Fruit fly (Drosophila melanogaster): ENCODE results near the gene CG18180.

Gene CG18180

dm6 chr3L:9640713-9641112 lies at the start of gene CG18180:
Gene CG18180, plus strand, starts transcription at chr3L:9641013.
- TF ChIP-seq cic (GFP tag; optimal IDR thresholded peaks at IDR 0.05) (peak; percentile 87), CG5204 (GFP tag; optimal IDR thresholded peaks at IDR 0.05) (no peak)

DNA sequence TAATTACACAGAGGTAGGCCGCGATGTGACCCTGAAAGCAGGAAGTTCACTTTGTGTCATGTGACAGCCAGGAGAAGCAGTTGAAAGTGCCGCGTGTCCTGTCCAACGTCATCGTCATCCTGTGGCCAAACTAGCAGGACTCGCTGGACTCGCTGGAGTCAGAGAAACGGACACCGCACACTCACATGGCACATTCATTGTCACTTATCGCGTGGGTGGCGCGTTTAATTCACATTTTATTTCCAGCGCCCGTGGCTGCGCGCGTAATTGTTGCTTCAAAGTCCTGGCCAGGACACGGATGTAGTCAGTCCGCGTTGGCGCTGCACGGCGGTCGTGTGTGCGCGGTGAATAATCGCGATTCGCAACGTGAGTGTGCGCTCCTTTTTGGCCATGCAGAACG lies 43.3 kb upstream of the CG18180 start, which contains the start of gene Tmc:
Tmc (plus strand) TSS at position 301 of the 400 bp plus-strand sequence.
- no peak for TF ChIP-seq CG12768 (GFP tag; optimal IDR thresholded peaks at IDR 0.05)
- no peak for TF ChIP-seq CG14711 (tag; optimal IDR thresholded peaks at IDR 0.05)
- TF ChIP-seq cnc (optimal IDR thresholded peaks at IDR 0.05), result no peak
- TF ChIP-seq toe (GFP tag; optimal IDR thresholded peaks at IDR 0.05), result no peak
- no peak for TF ChIP-seq ovo (GFP tag; optimal IDR thresholded peaks at IDR 0.05)
- no peak for TF ChIP-seq cic (GFP tag; optimal IDR thresholded peaks at IDR 0.05)
- no peak for TF ChIP-seq CG33017 (tag; optimal IDR thresholded peaks at IDR 0.05)
- no peak for TF ChIP-seq bab1 (GFP tag; optimal IDR thresholded peaks at IDR 0.05)
- no peak for TF ChIP-seq tj (GFP tag; optimal IDR thresholded peaks at IDR 0.05)
- no peak for TF ChIP-seq CG1620 (GFP tag; optimal IDR thresholded peaks at IDR 0.05)
- no peak for TF ChIP-seq Crg-1 (GFP tag; optimal IDR thresholded peaks at IDR 0.05)
- TF ChIP-seq CG7101 (tag; optimal IDR thresholded peaks at IDR 0.05), result no peak
- TF ChIP-seq Clk (GFP tag; optimal IDR thresholded peaks at IDR 0.05), result no peak
- TF ChIP-seq CG11617 (GFP tag; optimal IDR thresholded peaks at IDR 0.05), result no peak
- no peak for TF ChIP-seq pad (GFP tag; optimal IDR thresholded peaks at IDR 0.05)

dm6 chr3L:9598688-9599087 lies 42.1 kb upstream of the CG18180 start, which contains the start of gene CG3222:
Gene CG3222, plus strand, starts transcription at chr3L:9598988.
- TF ChIP-seq tj (GFP tag; optimal IDR thresholded peaks at IDR 0.05) (no peak), CG5204 (GFP tag; optimal IDR thresholded peaks at IDR 0.05) (no peak), bab1 (GFP tag; optimal IDR thresholded peaks at IDR 0.05) (no peak), Crg-1 (GFP tag; optimal IDR thresholded peaks at IDR 0.05) (no peak), pad (GFP tag; optimal IDR thresholded peaks at IDR 0.05) (no peak), CG14711 (tag; optimal IDR thresholded peaks at IDR 0.05) (no peak)

DNA sequence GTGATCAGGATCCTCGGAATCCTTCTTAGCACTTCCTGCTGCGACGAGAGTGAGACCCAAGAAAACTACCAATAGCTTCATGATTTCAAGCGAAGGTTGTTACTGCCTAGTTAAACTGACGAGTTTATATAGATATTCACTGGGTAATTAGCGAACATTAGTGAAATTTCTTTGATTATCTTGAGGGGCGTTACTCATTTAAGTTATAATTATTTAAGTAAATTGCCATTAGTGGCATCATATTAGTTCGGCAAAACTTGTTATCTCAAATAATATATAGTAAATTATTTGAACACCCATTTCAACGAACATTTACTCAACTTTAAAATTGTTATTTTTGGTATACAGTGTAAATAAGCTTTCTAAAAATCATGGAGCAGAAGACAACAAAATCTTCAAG lies 39.6 kb upstream of the CG18180 start, which contains the start of the genes CG3088 and CG3306:
CG3088 (minus strand) TSS at position 101 of the 400 bp plus-strand sequence.
CG3306 (plus strand) TSS at position 299 of the 400 bp plus-strand sequence.
- no peak for TF ChIP-seq cnc (optimal IDR thresholded peaks at IDR 0.05)
- TF ChIP-seq tj (GFP tag; optimal IDR thresholded peaks at IDR 0.05), result no peak
- TF ChIP-seq bab1 (GFP tag; optimal IDR thresholded peaks at IDR 0.05), result no peak
- TF ChIP-seq CG5204 (GFP tag; optimal IDR thresholded peaks at IDR 0.05), result no peak

dm6 chr3L:9613960-9614588 lies 26.7 kb upstream of the CG18180 start:
- TF ChIP-seq pad (GFP tag; optimal IDR thresholded peaks at IDR 0.05), result peak; percentile 35
- no peak for TF ChIP-seq cic (GFP tag; optimal IDR thresholded peaks at IDR 0.05)
- TF ChIP-seq CG5204 (GFP tag; optimal IDR thresholded peaks at IDR 0.05), result no peak
- no peak for TF ChIP-seq cnc (optimal IDR thresholded peaks at IDR 0.05)
- TF ChIP-seq CG7101 (tag; optimal IDR thresholded peaks at IDR 0.05), result peak; percentile 28
- peak; percentile 15 for TF ChIP-seq bab1 (GFP tag; optimal IDR thresholded peaks at IDR 0.05)
- no peak for TF ChIP-seq tj (GFP tag; optimal IDR thresholded peaks at IDR 0.05)
- no peak for TF ChIP-seq ovo (GFP tag; optimal IDR thresholded peaks at IDR 0.05)
- TF ChIP-seq CG14711 (tag; optimal IDR thresholded peaks at IDR 0.05), result no peak
- TF ChIP-seq CG33017 (tag; optimal IDR thresholded peaks at IDR 0.05), result no peak
- peak; percentile 35 for TF ChIP-seq toe (GFP tag; optimal IDR thresholded peaks at IDR 0.05)

DNA sequence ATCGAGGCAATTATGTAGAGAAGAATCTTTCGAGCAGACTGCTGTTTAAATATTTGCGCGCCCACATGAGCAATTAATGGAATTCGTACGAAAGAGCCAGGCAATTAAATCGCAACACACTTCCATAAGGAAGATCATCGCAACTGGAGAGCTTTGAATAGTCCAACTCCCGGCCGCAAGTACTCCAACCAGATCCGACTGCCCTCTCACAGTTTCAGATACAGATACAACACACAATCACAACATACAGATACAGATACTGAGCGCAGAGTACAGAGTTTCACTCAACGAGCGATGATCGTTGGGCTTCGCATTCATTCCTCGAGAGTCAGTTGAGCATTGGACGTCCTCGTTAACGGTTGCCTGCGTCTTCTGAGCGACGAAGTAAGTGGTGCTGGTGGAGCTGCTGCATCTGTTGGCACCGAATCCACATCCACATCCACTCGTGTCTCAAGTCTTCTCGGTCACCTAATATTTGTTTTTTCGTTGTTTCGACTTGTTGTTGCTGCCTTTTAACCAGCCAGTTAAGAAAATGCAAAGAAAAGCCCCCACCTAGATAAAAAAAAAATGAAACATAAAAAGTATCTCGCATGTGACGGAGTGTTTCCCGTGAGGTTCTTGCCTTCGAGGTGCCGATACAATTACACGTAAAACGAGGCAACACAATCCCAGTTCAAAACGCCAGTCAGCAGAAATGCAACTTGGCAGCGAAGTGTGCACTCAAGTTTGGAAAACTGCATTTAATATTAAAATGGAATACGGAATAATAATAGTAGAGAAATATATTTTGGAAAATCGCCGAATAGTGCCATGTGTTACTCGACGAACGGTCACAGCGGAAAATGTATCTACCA lies 26.0 kb upstream of the CG18180 start, which contains the start of gene LanB2:
LanB2 (plus strand) TSS at position 326 of the 854 bp plus-strand sequence.
- TF ChIP-seq pad (GFP tag; optimal IDR thresholded peaks at IDR 0.05), result no peak
- TF ChIP-seq tj (GFP tag; optimal IDR thresholded peaks at IDR 0.05), result peak; percentile 91
- TF ChIP-seq Hr96 (GFP tag; optimal IDR thresholded peaks at IDR 0.05), result no peak

- no peak for TF ChIP-seq CG5204 (GFP tag; optimal IDR thresholded peaks at IDR 0.05)
- no peak for TF ChIP-seq CG14711 (tag; optimal IDR thresholded peaks at IDR 0.05)
- TF ChIP-seq pad (GFP tag; optimal IDR thresholded peaks at IDR 0.05), result no peak
- TF ChIP-seq tj (GFP tag; optimal IDR thresholded peaks at IDR 0.05), result peak; percentile 48
- peak; percentile 11 for TF ChIP-seq cic (GFP tag; optimal IDR thresholded peaks at IDR 0.05)
These were observed 25.2 kb upstream of the CG18180 start for dm6 chr3L:9615443-9616141.

DNA sequence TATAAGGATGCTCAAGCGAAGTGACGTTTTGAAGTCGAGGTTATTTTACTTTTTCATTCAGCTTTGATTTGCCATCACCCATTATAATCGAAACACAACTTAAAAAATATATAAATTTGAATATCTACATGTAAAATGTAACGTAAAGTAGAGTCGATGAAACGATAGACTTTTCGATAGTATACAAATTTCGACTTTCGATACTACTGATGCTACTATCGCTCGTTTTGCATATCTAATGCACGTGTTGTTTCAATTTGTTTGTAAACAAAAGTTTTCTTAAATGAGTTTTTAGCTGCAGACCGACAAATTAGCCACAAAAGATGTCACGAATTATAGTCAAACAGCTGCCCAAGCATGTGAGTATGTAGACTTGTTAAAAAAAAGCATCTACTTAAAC lies 16.8 kb upstream of the CG18180 start, which contains the start of gene CG3335:
CG3335 (plus strand) TSS at position 224 of the 400 bp plus-strand sequence.
- TF ChIP-seq Mnt (GFP tag; optimal IDR thresholded peaks at IDR 0.05) (peak; percentile 95), tj (GFP tag; optimal IDR thresholded peaks at IDR 0.05) (no peak)

All from whole organism, adult.